Worm (Caenorhabditis elegans) whole organism, L2 larva: Measurements from ENCODE around the gene T19D2.13.
A peak's percentile ranks its signal among the peaks of the same experiment; 100 is the strongest.

Source experiments
- C34F6.9 ChIP-seq: fragments of 150-350 bp; optimal IDR thresholded peaks from 2 replicates; lab custom pipeline; 2014; ENCODE audit warnings: missing biosample characterization, missing genetic modification characterization
- F13H6.1 ChIP-seq: sonication (generic microtip); optimal IDR thresholded peaks from 2 replicates; lab custom pipeline; 2016; ENCODE audit warnings: missing genetic modification characterization, missing compliant biosample characterization
- ZK546.5 ChIP-seq: sonication (generic microtip); optimal IDR thresholded peaks from 2 replicates; lab custom pipeline; 2017; ENCODE audit warnings: missing biosample characterization, missing genetic modification characterization
- alr-1 ChIP-seq: fragments of 150-350 bp; optimal IDR thresholded peaks from 2 replicates; lab custom pipeline; 2014; ENCODE audit warnings: missing biosample characterization, missing genetic modification characterization
- aly-2 ChIP-seq: fragments of 150-350 bp; optimal IDR thresholded peaks from 2 replicates; lab custom pipeline; 2014; ENCODE audit warnings: missing biosample characterization, missing genetic modification characterization
- ama-1 ChIP-seq: fragments of 150-350 bp; optimal IDR thresholded peaks from 2 replicates; lab custom pipeline; 2018; ENCODE audit warnings: inconsistent platforms
- blmp-1 ChIP-seq: sonication (generic microtip); optimal IDR thresholded peaks from 2 replicates; lab custom pipeline; 2017; ENCODE audit warnings: missing genetic modification characterization, mild to moderate bottlenecking, missing compliant biosample characterization, antibody characterized with exemption, moderate library complexity; ENCODE audit not compliant: insufficient read depth
- ceh-16 ChIP-seq: fragments of 150-350 bp; optimal IDR thresholded peaks from 2 replicates; lab custom pipeline; 2014; ENCODE audit warnings: missing biosample characterization, missing genetic modification characterization
- egl-27 ChIP-seq: sonication (generic microtip); optimal IDR thresholded peaks from 3 replicates; lab custom pipeline; 2017; ENCODE audit warnings: missing biosample characterization, missing genetic modification reagents, missing genetic modification characterization
- elt-3 ChIP-seq: sonication (generic microtip); optimal IDR thresholded peaks from 2 replicates; lab custom pipeline; 2017; ENCODE audit warnings: missing biosample characterization, missing genetic modification characterization
- fos-1 ChIP-seq: fragments of 150-350 bp; optimal IDR thresholded peaks from 2 replicates; lab custom pipeline; 2014; ENCODE audit warnings: missing biosample characterization, missing genetic modification characterization
- lin-11 ChIP-seq: fragments of 150-350 bp; sonication (generic microtip); optimal IDR thresholded peaks from 2 replicates; lab custom pipeline; 2014; ENCODE audit warnings: missing biosample characterization, missing genetic modification characterization, inconsistent platforms, mixed read lengths
- lin-13 ChIP-seq: fragments of 150-350 bp; optimal IDR thresholded peaks from 2 replicates; lab custom pipeline; 2014; ENCODE audit warnings: missing biosample characterization, missing genetic modification reagents, missing genetic modification characterization
- lin-39 ChIP-seq: fragments of 150-350 bp; optimal IDR thresholded peaks from 2 replicates; lab custom pipeline; 2014; ENCODE audit warnings: missing biosample characterization, missing genetic modification reagents, missing genetic modification characterization
- lsy-2 ChIP-seq, 2 experiments: fragments of 150-350 bp in 1 of 2; sonication (generic microtip) in 1 of 2; optimal IDR thresholded peaks; 2 replicates each; lab custom pipeline; 2014 to 2017; ENCODE audit warnings: missing biosample characterization in 2 of 2, missing genetic modification characterization in 2 of 2
- mab-5 ChIP-seq: fragments of 150-350 bp; optimal IDR thresholded peaks from 2 replicates; lab custom pipeline; 2014; ENCODE audit warnings: missing biosample characterization, missing genetic modification characterization
- mdl-1 ChIP-seq, 2 experiments: fragments of 150-350 bp in 1 of 2; sonication (generic microtip) in 1 of 2; optimal IDR thresholded peaks; 2 replicates each; lab custom pipeline; 2017; ENCODE audit warnings: missing biosample characterization in 2 of 2, missing genetic modification characterization in 2 of 2
- nhr-11 ChIP-seq: fragments of 150-350 bp; optimal IDR thresholded peaks from 2 replicates; lab custom pipeline; 2014; ENCODE audit warnings: missing biosample characterization, missing genetic modification characterization
- nhr-129 ChIP-seq: fragments of 150-350 bp; optimal IDR thresholded peaks from 2 replicates; lab custom pipeline; 2014; ENCODE audit warnings: missing biosample characterization, missing genetic modification characterization
- nhr-21 ChIP-seq: fragments of 150-350 bp; optimal IDR thresholded peaks from 2 replicates; lab custom pipeline; 2014; ENCODE audit warnings: missing biosample characterization, missing genetic modification characterization
- nhr-23 ChIP-seq: fragments of 150-350 bp; optimal IDR thresholded peaks from 2 replicates; lab custom pipeline; 2014; ENCODE audit warnings: missing biosample characterization, missing genetic modification reagents, missing genetic modification characterization
- nhr-237 ChIP-seq: fragments of 150-350 bp; optimal IDR thresholded peaks from 2 replicates; lab custom pipeline; 2014; ENCODE audit warnings: missing biosample characterization, missing genetic modification characterization
- nhr-25 ChIP-seq: fragments of 150-350 bp; sonication (generic microtip); optimal IDR thresholded peaks from 3 replicates; lab custom pipeline; 2014; ENCODE audit warnings: missing biosample characterization, missing genetic modification characterization
- nhr-77 ChIP-seq: fragments of 150-350 bp; optimal IDR thresholded peaks from 2 replicates; lab custom pipeline; 2014; ENCODE audit warnings: missing biosample characterization, missing genetic modification characterization
- peb-1 ChIP-seq: fragments of 150-350 bp; optimal IDR thresholded peaks from 2 replicates; lab custom pipeline; 2014; ENCODE audit warnings: missing biosample characterization, missing genetic modification characterization
- sem-4 ChIP-seq: fragments of 150-350 bp; optimal IDR thresholded peaks from 2 replicates; lab custom pipeline; 2014; ENCODE audit warnings: missing biosample characterization, missing genetic modification reagents, missing genetic modification characterization
- sma-3 ChIP-seq: sonication (generic microtip); optimal IDR thresholded peaks from 2 replicates; lab custom pipeline; 2016; ENCODE audit warnings: missing genetic modification reagents, missing genetic modification characterization, missing compliant biosample characterization
- sma-9 ChIP-seq, 2 experiments: fragments of 150-350 bp in 1 of 2; sonication (generic microtip) in 1 of 2; optimal IDR thresholded peaks; 2 replicates each; lab custom pipeline; 2014 to 2016; ENCODE audit warnings: missing genetic modification characterization in 2 of 2, mild to moderate bottlenecking in 1 of 2, missing biosample characterization in 1 of 2, missing compliant biosample characterization in 1 of 2, missing genetic modification reagents in 1 of 2, moderate library complexity in 1 of 2
- unc-39 ChIP-seq: fragments of 150-350 bp; optimal IDR thresholded peaks from 2 replicates; lab custom pipeline; 2014; ENCODE audit warnings: missing biosample characterization, missing genetic modification characterization
- unc-55 ChIP-seq: fragments of 150-350 bp; sonication (generic microtip); optimal IDR thresholded peaks from 3 replicates; lab custom pipeline; 2014; ENCODE audit warnings: missing biosample characterization, missing genetic modification reagents, missing genetic modification characterization
- ztf-1 ChIP-seq: fragments of 200-800 bp; sonication (Bioruptor generic); conservative IDR thresholded peaks from 2 replicates; pipeline ENCODE4 v1.3.6; 2022; ENCODE audit warnings: missing genetic modification characterization, missing compliant biosample characterization
- ztf-11 ChIP-seq: sonication (generic microtip); optimal IDR thresholded peaks from 2 replicates; lab custom pipeline; 2017; ENCODE audit warnings: missing biosample characterization, missing genetic modification characterization

The T19D2.13 gene

DNA sequence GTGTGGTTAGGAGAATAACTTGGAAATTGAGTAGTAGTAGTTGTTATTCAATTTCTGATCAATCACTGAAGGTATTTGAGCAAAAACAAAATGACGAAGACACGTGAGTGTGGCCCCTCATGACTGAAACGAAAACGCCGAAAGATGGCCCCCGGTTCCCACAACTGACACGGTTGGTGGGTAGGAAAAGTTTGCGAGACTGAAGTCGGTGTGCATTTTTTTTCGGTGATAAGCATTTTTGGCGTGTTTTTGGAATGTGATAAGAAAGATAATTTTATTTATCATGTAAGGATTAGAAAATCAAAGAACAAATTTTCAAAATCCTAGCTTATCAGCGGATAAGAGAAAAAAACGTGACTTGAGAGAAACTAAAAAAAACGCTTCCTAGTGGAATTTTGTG, 1.9 kb upstream of the T19D2.13 start:
- TF ChIP-seq fos-1 (tag; lab: Kevin White, UChicago) (peak; percentile 41), C34F6.9 (tag; lab: Kevin White, UChicago) (peak; percentile 15), nhr-129 (tag; lab: Kevin White, UChicago) (peak; percentile 27), lsy-2 (tag; optimal IDR thresholded peaks at IDR 0.05; lab: Kevin White, UChicago) (no peak)

DNA sequence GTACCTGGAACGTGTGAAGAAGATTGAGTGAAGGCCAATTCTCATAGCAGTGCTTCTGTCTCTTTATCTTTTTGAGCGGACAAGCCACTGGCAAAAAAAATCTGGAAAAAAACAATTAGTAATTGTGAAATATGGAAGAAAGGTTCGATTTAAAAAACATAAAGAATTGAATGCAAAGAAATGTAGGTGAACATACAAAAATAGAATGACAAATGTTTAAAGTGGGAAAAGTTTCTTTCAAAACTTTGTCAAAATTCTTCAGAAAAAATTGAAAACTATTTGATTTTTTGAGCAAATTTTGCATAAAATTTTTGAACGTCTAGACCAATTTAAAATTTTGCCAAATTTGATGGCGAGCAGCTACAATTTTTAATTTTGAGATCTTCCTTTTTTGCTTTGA, 1.0 kb upstream of the T19D2.13 start, which contains the start of gene ptp-4A2:
Gene ptp-4A2 (minus strand): TSS at position 101 of the 400 bp plus-strand sequence.
- TF ChIP-seq elt-3 (tag; lab: Kevin White, UChicago) (no peak), mdl-1 (tag; optimal IDR thresholded peaks at IDR 0.05; lab: Kevin White, UChicago) (no peak), egl-27 (no peak), lin-39 (tag; lab: Kevin White, UChicago) (no peak), aly-2 (tag; lab: Kevin White, UChicago) (no peak)

DNA sequence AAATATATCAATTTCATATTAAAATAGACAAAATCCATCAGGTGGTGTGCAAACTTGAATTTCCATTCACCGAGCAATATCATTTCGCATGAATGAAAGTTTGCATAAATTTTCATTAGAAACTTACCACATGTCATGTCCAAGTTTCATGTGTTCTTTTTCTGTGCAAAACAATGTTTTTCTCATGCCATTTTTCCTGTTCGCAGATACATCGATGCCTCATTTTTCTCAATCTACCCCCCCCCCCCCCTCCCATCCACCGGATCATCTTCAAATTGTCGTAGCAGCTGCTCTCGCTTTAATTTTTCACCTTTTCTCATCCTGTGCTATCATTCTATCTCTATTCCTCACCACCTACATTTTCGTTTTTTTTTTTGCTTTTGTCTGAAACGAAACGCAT, 3.2 kb downstream of the T19D2.13 start, which contains the start of gene T19D2.3:
Gene T19D2.3 (plus strand): TSS at position 301 of the 400 bp plus-strand sequence.
- TF ChIP-seq nhr-23 (tag; lab: Kevin White, UChicago) = no peak
- no peak for TF ChIP-seq nhr-237 (tag; lab: Kevin White, UChicago)
- TF ChIP-seq ztf-1 (GFP tag; lab: Robert Waterston, UW) = no peak
- no peak for TF ChIP-seq elt-3 (tag; lab: Kevin White, UChicago)
- TF ChIP-seq unc-55 (GFP tag; lab: Kevin White, UChicago) = no peak
- no peak for TF ChIP-seq nhr-11 (tag; lab: Kevin White, UChicago)
- TF ChIP-seq ZK546.5 (tag; lab: Kevin White, UChicago) = no peak
- no peak for TF ChIP-seq lin-39 (tag; lab: Kevin White, UChicago)
- TF ChIP-seq nhr-77 (tag; lab: Kevin White, UChicago) = no peak
- no peak for TF ChIP-seq ceh-16 (tag; lab: Kevin White, UChicago)
- no peak for TF ChIP-seq lin-13 (GFP tag; lab: Kevin White, UChicago)
- TF ChIP-seq unc-39 (tag; lab: Kevin White, UChicago) = no peak
- TF ChIP-seq F13H6.1 = no peak

DNA sequence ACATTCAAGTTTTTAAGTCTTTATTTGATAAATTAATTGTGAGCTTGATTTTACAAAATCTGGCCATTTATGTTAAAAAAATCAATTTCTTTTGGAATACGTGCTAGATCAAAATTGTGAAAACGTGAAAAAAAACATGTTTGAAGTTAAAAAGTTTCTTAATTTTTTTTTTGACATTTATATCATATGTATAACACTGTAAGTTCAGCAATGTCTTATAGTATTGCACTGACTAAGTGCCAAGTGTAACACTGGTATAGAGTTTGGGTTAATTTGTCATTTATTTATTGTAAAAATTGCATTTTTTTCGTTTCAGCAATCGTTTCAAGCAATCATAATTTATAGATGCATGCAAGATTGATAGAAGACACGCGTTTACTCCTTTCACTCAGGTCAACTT, 4.3 kb downstream of the T19D2.13 start:
- TF ChIP-seq aly-2 (tag; lab: Kevin White, UChicago) (no peak), lsy-2 (tag; optimal IDR thresholded peaks at IDR 0.05; lab: Kevin White, UChicago) (no peak), mab-5 (tag; lab: Kevin White, UChicago) (no peak), nhr-77 (tag; lab: Kevin White, UChicago) (no peak), ama-1 (no peak)

DNA sequence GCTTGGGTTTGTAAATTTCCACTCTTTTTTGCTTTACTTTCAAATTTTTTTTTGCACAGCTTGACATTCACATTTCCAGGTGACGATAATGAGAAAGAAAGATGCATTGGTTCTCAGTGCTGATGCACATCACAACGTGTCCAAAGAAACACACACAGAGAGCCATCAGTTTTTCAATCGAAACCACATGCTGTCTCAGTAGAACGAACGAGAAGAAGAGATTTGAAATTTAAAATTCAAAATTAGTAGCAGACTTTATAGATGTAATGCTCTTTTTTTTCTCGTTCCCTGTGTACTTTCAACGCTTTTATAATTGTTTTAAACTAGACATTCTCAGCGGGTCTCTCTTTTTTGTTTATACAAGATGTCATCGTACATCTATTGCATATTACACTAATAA, 4.7 kb downstream of the T19D2.13 start:
- TF ChIP-seq ztf-11 (no peak), peb-1 (tag; lab: Kevin White, UChicago) (no peak), C34F6.9 (tag; lab: Kevin White, UChicago) (no peak)

DNA sequence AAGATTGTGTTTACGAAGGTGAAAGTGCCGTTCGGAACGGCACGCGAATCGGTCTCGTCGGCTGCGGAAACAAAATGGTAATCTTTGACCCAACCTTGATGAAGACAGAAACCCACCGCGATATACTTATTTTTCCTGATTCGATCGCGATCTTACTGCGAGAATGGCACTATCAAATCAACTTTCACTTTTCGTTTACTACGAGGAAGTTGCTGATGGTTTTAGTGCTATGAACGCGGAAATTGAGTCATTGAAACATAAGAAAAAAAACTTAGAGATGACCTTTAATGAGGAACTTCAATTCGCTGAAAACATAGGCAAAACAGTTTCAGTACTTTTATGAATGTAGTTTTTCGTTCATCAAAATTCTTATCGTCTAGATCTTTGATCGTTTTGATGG, 9.5 kb downstream of the T19D2.13 start:
- TF ChIP-seq sma-9 (GFP tag; optimal IDR thresholded peaks at IDR 0.05; lab: Kevin White, UChicago) (peak; percentile 41), sma-9 (tag; optimal IDR thresholded peaks at IDR 0.05; lab: Kevin White, UChicago) (no peak), sma-3 (GFP tag; lab: Kevin White, UChicago) (peak; percentile 13), blmp-1 (tag; lab: Kevin White, UChicago) (peak; percentile 88), nhr-21 (tag; lab: Kevin White, UChicago) (no peak), nhr-25 (tag; lab: Kevin White, UChicago) (peak; percentile 65), unc-39 (tag; lab: Kevin White, UChicago) (no peak), sem-4 (peak; percentile 5), ztf-1 (GFP tag; lab: Robert Waterston, UW) (no peak)

DNA sequence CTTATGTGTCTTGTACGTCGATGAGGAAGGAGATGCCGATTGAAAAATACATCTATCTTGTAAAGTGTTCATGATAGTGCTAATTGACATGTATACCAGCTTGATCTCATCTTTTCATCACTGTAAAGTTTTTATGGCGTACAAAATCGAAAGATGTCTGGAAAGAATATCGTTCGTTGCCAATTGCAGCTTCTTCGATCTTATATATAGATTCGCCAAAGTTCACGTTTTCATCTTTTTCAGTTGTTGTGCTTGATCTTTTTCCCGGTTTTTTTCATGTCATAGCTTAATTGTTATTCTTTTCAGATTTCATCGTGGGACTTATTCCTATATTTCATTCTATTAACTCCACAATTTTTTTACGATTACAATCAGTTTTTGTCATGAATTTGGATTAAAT, 10.8 kb downstream of the T19D2.13 start, which contains the start of gene adt-3:
Gene adt-3 (plus strand): TSS at position 301 of the 400 bp plus-strand sequence.
- TF ChIP-seq lin-11 (tag; lab: Kevin White, UChicago) (no peak), alr-1 (tag; lab: Kevin White, UChicago) (no peak), aly-2 (tag; lab: Kevin White, UChicago) (no peak)
